Fruit fly (Drosophila melanogaster): ENCODE measurements around the gene CG3744.

The CG3744 gene

dm6 chr3R:24828234-24828633 is 48.2 kb downstream of the CG3744 start, which contains the start of gene RabX4:
Gene RabX4 (minus strand): TSS chr3R:24828409.
- TF ChIP-seq svp (GFP tag): peak; percentile 57
- no peak for TF ChIP-seq CG6163 (GFP tag; IDR thresholded peaks at IDR 0.05)

DNA sequence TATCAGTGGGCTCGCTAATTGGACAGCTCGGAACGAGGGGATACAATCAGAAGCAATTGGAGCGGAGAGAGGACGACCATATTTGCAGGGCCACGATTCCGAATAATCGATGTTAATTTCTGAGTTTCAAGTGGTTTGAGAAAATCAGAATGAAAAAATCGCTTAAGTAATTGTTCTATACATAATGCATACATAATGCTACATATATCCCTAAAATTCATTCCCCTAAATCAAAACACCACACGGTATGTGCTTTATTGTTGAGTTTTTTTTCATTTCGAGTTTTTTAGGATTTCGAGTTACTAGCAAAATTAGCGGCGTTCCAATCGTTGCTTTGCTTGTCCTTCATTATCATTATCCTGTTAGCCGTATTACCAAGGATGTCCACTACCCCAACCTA is 50.9 kb downstream of the CG3744 start, which contains the start of gene niki:
Gene niki, minus strand, starts transcription at position 101 of the 400 bp plus-strand sequence.
- TF ChIP-seq lz (GFP tag; optimal IDR thresholded peaks at IDR 0.05): no peak
- no peak for TF ChIP-seq CG7368 (GFP tag; optimal IDR thresholded peaks at IDR 0.05)
- TF ChIP-seq CG6808 (GFP tag; optimal IDR thresholded peaks at IDR 0.05): no peak
- TF ChIP-seq vri (GFP tag; optimal IDR thresholded peaks at IDR 0.05): no peak
- no peak for TF ChIP-seq net (GFP tag; optimal IDR thresholded peaks at IDR 0.05)
- no peak for TF ChIP-seq Hr4 (GFP tag; optimal IDR thresholded peaks at IDR 0.05)
- TF ChIP-seq CG10631 (GFP tag; optimal IDR thresholded peaks at IDR 0.05): no peak
- TF ChIP-seq Eip75B (GFP tag; optimal IDR thresholded peaks at IDR 0.05): no peak
- TF ChIP-seq pdm3 (GFP tag; optimal IDR thresholded peaks at IDR 0.05): no peak
- no peak for TF ChIP-seq fkh (GFP tag; optimal IDR thresholded peaks at IDR 0.05)
- TF ChIP-seq CG11762 (GFP tag; optimal IDR thresholded peaks at IDR 0.05; ENCODE audit: insufficient read depth): no peak
- TF ChIP-seq Ets21C (GFP tag; optimal IDR thresholded peaks at IDR 0.05): no peak
- TF ChIP-seq CG11294 (GFP tag; IDR thresholded peaks at IDR 0.05): no peak
- no peak for TF ChIP-seq CG6276 (GFP tag; optimal IDR thresholded peaks at IDR 0.05)
- TF ChIP-seq cyc (GFP tag; optimal IDR thresholded peaks at IDR 0.05): no peak
- no peak for TF ChIP-seq spab (GFP tag; optimal IDR thresholded peaks at IDR 0.05)
- TF ChIP-seq Blimp-1 (GFP tag; optimal IDR thresholded peaks at IDR 0.05): no peak
- TF ChIP-seq CG8319 (GFP tag; optimal IDR thresholded peaks at IDR 0.05): no peak
- TF ChIP-seq CG9139 (GFP tag; optimal IDR thresholded peaks at IDR 0.05): no peak

DNA sequence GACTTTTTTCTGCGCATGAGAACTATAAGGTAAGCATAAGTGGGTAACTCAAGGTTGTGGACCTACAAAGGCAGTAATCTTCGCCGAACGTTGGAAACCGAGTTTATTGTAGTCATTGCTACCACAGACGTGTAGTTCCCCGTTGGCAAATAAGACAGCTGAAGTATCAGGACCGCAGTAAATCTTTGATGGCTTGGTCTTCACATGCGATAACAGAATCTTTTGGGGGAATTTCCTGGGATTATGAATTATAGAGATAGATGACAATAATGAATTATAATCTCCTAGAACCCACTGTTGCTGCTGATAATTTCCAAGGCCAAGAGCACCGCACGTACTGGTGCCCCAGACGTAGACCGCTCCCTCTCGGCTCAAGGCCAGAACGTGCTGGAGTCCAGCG is 53.4 kb downstream of the CG3744 start:
- TF ChIP-seq CG4318 (GFP tag; optimal IDR thresholded peaks at IDR 0.05) (no peak), fd85E (GFP tag; optimal IDR thresholded peaks at IDR 0.05) (no peak), Hr4 (GFP tag; optimal IDR thresholded peaks at IDR 0.05) (no peak), eg (GFP tag; IDR thresholded peaks at IDR 0.05) (no peak), CG15336 (GFP tag; IDR thresholded peaks at IDR 0.05) (no peak), esn (GFP tag; optimal IDR thresholded peaks at IDR 0.05) (no peak), CG10631 (GFP tag; optimal IDR thresholded peaks at IDR 0.05) (no peak), Ets96B (tag; optimal IDR thresholded peaks at IDR 0.05) (no peak), Lpt (GFP tag; optimal IDR thresholded peaks at IDR 0.05) (no peak), spab (GFP tag; optimal IDR thresholded peaks at IDR 0.05) (no peak)

All from whole organism, prepupa.